Fruit fly (Drosophila melanogaster) whole organism, embryonic: ENCODE results near the gene CG14013.

Source experiments
- C15 ChIP-seq: fragments of 200-800 bp; sonication (Bioruptor generic); IDR thresholded peaks from 3 replicates; pipeline ENCODE4 v1.3.6; 2022; ENCODE audit warnings: missing biosample characterization, missing genetic modification characterization
- CG10267 ChIP-seq: fragments of 200-800 bp; sonication (Bioruptor generic); optimal IDR thresholded peaks from 2 replicates; lab custom pipeline; 2018; ENCODE audit warnings: missing biosample characterization, mild to moderate bottlenecking, missing genetic modification characterization, moderate library complexity
- CG12219 ChIP-seq: fragments of 200-800 bp; sonication (Bioruptor generic); optimal IDR thresholded peaks from 3 replicates; lab custom pipeline; 2018; ENCODE audit warnings: missing biosample characterization, mild to moderate bottlenecking, missing genetic modification characterization
- CG13123 ChIP-seq: fragments of 200-800 bp; sonication (Bioruptor generic); optimal IDR thresholded peaks from 2 replicates; lab custom pipeline; 2016; ENCODE audit warnings: missing biosample characterization, missing genetic modification characterization
- CG13287 ChIP-seq: fragments of 200-800 bp; sonication (Bioruptor generic); IDR thresholded peaks from 2 replicates; pipeline ENCODE4 v1.3.6; 2022; ENCODE audit warnings: missing biosample characterization, missing genetic modification characterization; ENCODE audit not compliant: partially characterized antibody
- CG14860 ChIP-seq: fragments of 200-800 bp; sonication (Bioruptor generic); IDR thresholded peaks from 3 replicates; pipeline ENCODE4 v1.3.6; 2022; ENCODE audit warnings: missing biosample characterization, missing genetic modification characterization; ENCODE audit not compliant: partially characterized antibody
- CG15479 ChIP-seq: fragments of 200-800 bp; sonication (Bioruptor generic); optimal IDR thresholded peaks from 3 replicates; lab custom pipeline; 2019; ENCODE audit warnings: missing biosample characterization, mild to moderate bottlenecking, missing genetic modification characterization, moderate library complexity
- CG16815 ChIP-seq: fragments of 200-800 bp; sonication (Bioruptor generic); optimal IDR thresholded peaks from 3 replicates; lab custom pipeline; 2017; ENCODE audit warnings: missing biosample characterization, mild to moderate bottlenecking, missing genetic modification characterization
- CG18764 ChIP-seq: fragments of 200-800 bp; sonication (Bioruptor generic); optimal IDR thresholded peaks from 3 replicates; lab custom pipeline; 2016; ENCODE audit warnings: missing biosample characterization, missing genetic modification characterization
- CG2678 ChIP-seq: fragments of 200-800 bp; sonication (Bioruptor generic); optimal IDR thresholded peaks from 3 replicates; lab custom pipeline; 2019; ENCODE audit warnings: missing biosample characterization, mild to moderate bottlenecking, missing genetic modification characterization, moderate library complexity
- CG30020 ChIP-seq: fragments of 200-800 bp; optimal IDR thresholded peaks from 2 replicates; lab custom pipeline; 2019; ENCODE audit warnings: missing biosample characterization, mild to moderate bottlenecking, missing genetic modification characterization, moderate library complexity
- CG31441 ChIP-seq: fragments of 200-800 bp; sonication (Bioruptor generic); IDR thresholded peaks from 2 replicates; pipeline ENCODE4 v1.3.6; 2022; ENCODE audit warnings: missing biosample characterization, missing genetic modification characterization
- CG3407 ChIP-seq: fragments of 200-800 bp; sonication (Bioruptor generic); optimal IDR thresholded peaks from 2 replicates; lab custom pipeline; 2018; ENCODE audit warnings: missing biosample characterization, mild to moderate bottlenecking, missing genetic modification characterization
- CG34224 ChIP-seq: fragments of 200-800 bp; sonication (Bioruptor generic); IDR thresholded peaks from 3 replicates; pipeline ENCODE4 v1.3.6; 2022; ENCODE audit warnings: missing biosample characterization, missing genetic modification characterization; ENCODE audit not compliant: partially characterized antibody
- CG4360 ChIP-seq: fragments of 200-800 bp; sonication (Bioruptor generic); IDR thresholded peaks from 2 replicates; pipeline ENCODE4 v1.3.6; 2022; ENCODE audit warnings: missing biosample characterization, missing genetic modification characterization
- CG6689 ChIP-seq: fragments of 200-800 bp; sonication (Bioruptor generic); IDR thresholded peaks from 2 replicates; pipeline ENCODE4 v1.3.6; 2022; ENCODE audit warnings: missing biosample characterization, missing genetic modification characterization
- CG6813 ChIP-seq: fragments of 200-800 bp; sonication (Bioruptor generic); optimal IDR thresholded peaks from 2 replicates; lab custom pipeline; 2017; ENCODE audit warnings: missing biosample characterization, missing genetic modification characterization, mild to moderate bottlenecking, moderate library complexity, missing genetic modification reagents
- CG7271 ChIP-seq: fragments of 200-800 bp; sonication (Bioruptor generic); optimal IDR thresholded peaks from 2 replicates; lab custom pipeline; 2018; ENCODE audit warnings: missing biosample characterization, mild to moderate bottlenecking, missing genetic modification characterization, moderate library complexity
- CG8924 ChIP-seq: fragments of 200-800 bp; optimal IDR thresholded peaks from 3 replicates; lab custom pipeline; 2019; ENCODE audit warnings: missing biosample characterization, mild to moderate bottlenecking, missing genetic modification characterization, moderate library complexity
- CHES-1-like ChIP-seq: fragments of 200-800 bp; sonication (Bioruptor generic); optimal IDR thresholded peaks from 2 replicates; lab custom pipeline; 2016; ENCODE audit warnings: missing biosample characterization, missing genetic modification characterization
- CTCF ChIP-seq: fragments of 200-800 bp; sonication (Bioruptor generic); optimal IDR thresholded peaks from 2 replicates; lab custom pipeline; 2017; ENCODE audit warnings: missing biosample characterization, mild to moderate bottlenecking, missing genetic modification characterization, moderate library complexity
- Dip3 ChIP-seq: fragments of 200-800 bp; sonication (Bioruptor generic); optimal IDR thresholded peaks from 3 replicates; lab custom pipeline; 2016; ENCODE audit warnings: missing biosample characterization, missing genetic modification characterization
- Doc2 ChIP-seq: fragments of 200-800 bp; sonication (Bioruptor generic); IDR thresholded peaks from 2 replicates; pipeline ENCODE4 v1.3.6; 2022; ENCODE audit warnings: missing biosample characterization, missing genetic modification characterization
- Doc3 ChIP-seq: fragments of 200-800 bp; sonication (Bioruptor generic); IDR thresholded peaks from 3 replicates; pipeline ENCODE4 v1.3.6; 2022; ENCODE audit warnings: missing biosample characterization, missing genetic modification characterization; ENCODE audit not compliant: partially characterized antibody
- Fer1 ChIP-seq: fragments of 200-800 bp; sonication (Bioruptor generic); optimal IDR thresholded peaks from 2 replicates; lab custom pipeline; 2017; ENCODE audit warnings: missing biosample characterization, mild to moderate bottlenecking, missing genetic modification characterization
- Hr3 ChIP-seq: fragments of 200-800 bp; sonication (Bioruptor generic); optimal IDR thresholded peaks from 3 replicates; lab custom pipeline; 2016; ENCODE audit warnings: missing biosample characterization, missing genetic modification characterization
- Hr78 ChIP-seq, 2 experiments: fragments of 200-800 bp in 1 of 2; fragments of >200 bp in 1 of 2; sonication (Bioruptor generic) in 1 of 2; optimal IDR thresholded peaks; 2 replicates each; lab custom pipeline; 2017 to 2019; ENCODE audit warnings: missing biosample characterization in 2 of 2, missing genetic modification characterization in 2 of 2, mild to moderate bottlenecking in 1 of 2, moderate library complexity in 1 of 2
- Hsf ChIP-seq: fragments of 200-800 bp; sonication (Bioruptor generic); optimal IDR thresholded peaks from 3 replicates; lab custom pipeline; 2016; ENCODE audit warnings: missing biosample characterization, missing genetic modification characterization
- Myb ChIP-seq: fragments of 200-800 bp; sonication (Bioruptor generic); optimal IDR thresholded peaks from 2 replicates; lab custom pipeline; 2016; ENCODE audit warnings: missing biosample characterization, missing genetic modification characterization
- Nf-YB ChIP-seq: fragments of 200-800 bp; sonication (Bioruptor generic); optimal IDR thresholded peaks from 3 replicates; lab custom pipeline; 2019; ENCODE audit warnings: missing biosample characterization, mild to moderate bottlenecking, missing genetic modification characterization, moderate library complexity
- Scr ChIP-seq: fragments of 200-800 bp; sonication (Bioruptor generic); IDR thresholded peaks from 2 replicates; pipeline ENCODE4 v1.3.6; 2022; ENCODE audit warnings: missing biosample characterization, missing genetic modification characterization; ENCODE audit not compliant: partially characterized antibody
- Side ChIP-seq: fragments of 200-800 bp; sonication (Bioruptor generic); optimal IDR thresholded peaks from 2 replicates; lab custom pipeline; 2016; ENCODE audit warnings: missing biosample characterization, missing genetic modification characterization
- Usf ChIP-seq: fragments of 200-800 bp; sonication (Bioruptor generic); optimal IDR thresholded peaks from 2 replicates; lab custom pipeline; 2017; ENCODE audit warnings: missing genotype, missing biosample characterization, missing genetic modification characterization
- cad ChIP-seq: fragments of >200 bp; optimal IDR thresholded peaks from 2 replicates; lab custom pipeline; 2017; ENCODE audit warnings: missing biosample characterization, missing genetic modification characterization
- cato ChIP-seq: fragments of 200-800 bp; sonication (Bioruptor generic); optimal IDR thresholded peaks from 2 replicates; lab custom pipeline; 2016; ENCODE audit warnings: missing biosample characterization, missing genetic modification characterization, borderline replicate concordance
- crc ChIP-seq: fragments of 200-800 bp; sonication (Bioruptor generic); optimal IDR thresholded peaks from 2 replicates; lab custom pipeline; 2016; ENCODE audit warnings: missing biosample characterization, missing genetic modification characterization
- da ChIP-seq: fragments of 200-800 bp; sonication (Bioruptor generic); optimal IDR thresholded peaks from 2 replicates; lab custom pipeline; 2016; ENCODE audit warnings: missing biosample characterization, missing genetic modification characterization
- ems ChIP-seq: fragments of 200-800 bp; sonication (Bioruptor generic); optimal IDR thresholded peaks from 3 replicates; lab custom pipeline; 2016; ENCODE audit warnings: missing biosample characterization, missing genetic modification characterization
- ewg ChIP-seq: fragments of 200-800 bp; sonication (Bioruptor generic); optimal IDR thresholded peaks from 3 replicates; lab custom pipeline; 2017; ENCODE audit warnings: mild to moderate bottlenecking, missing biosample characterization, missing genetic modification reagents, missing genetic modification characterization
- inv ChIP-seq: fragments of 200-800 bp; sonication (Bioruptor generic); IDR thresholded peaks from 2 replicates; pipeline ENCODE4 v1.3.6; 2022; ENCODE audit warnings: missing biosample characterization, missing genetic modification characterization; ENCODE audit not compliant: partially characterized antibody
- klu ChIP-seq: fragments of 200-800 bp; sonication (Bioruptor generic); IDR thresholded peaks from 2 replicates; pipeline ENCODE4 v1.3.6; 2022; ENCODE audit warnings: missing biosample characterization, missing genetic modification characterization
- repo ChIP-seq: fragments of 200-800 bp; sonication (Bioruptor generic); optimal IDR thresholded peaks from 2 replicates; lab custom pipeline; 2016; ENCODE audit warnings: missing biosample characterization, missing genetic modification characterization
- rib ChIP-seq: fragments of 200-800 bp; sonication (Bioruptor generic); IDR thresholded peaks from 2 replicates; pipeline ENCODE4 v1.3.6; 2022; ENCODE audit warnings: missing biosample characterization, missing genetic modification characterization
- scrt ChIP-seq: fragments of 200-800 bp; sonication (Bioruptor generic); optimal IDR thresholded peaks from 2 replicates; lab custom pipeline; 2018; ENCODE audit warnings: missing biosample characterization, mild to moderate bottlenecking, missing genetic modification characterization, moderate library complexity
- sug ChIP-seq: fragments of 200-800 bp; optimal IDR thresholded peaks from 2 replicates; lab custom pipeline; 2019; ENCODE audit warnings: missing biosample characterization, mild to moderate bottlenecking, missing genetic modification characterization, moderate library complexity
- tll ChIP-seq, 2 experiments: fragments of 200-800 bp in 1 of 2; fragments of >200 bp in 1 of 2; sonication (Bioruptor generic) in 1 of 2; optimal IDR thresholded peaks; 2 replicates each; lab custom pipeline; 2017 to 2019; ENCODE audit warnings: missing biosample characterization in 2 of 2, missing genetic modification characterization in 2 of 2, mild to moderate bottlenecking in 1 of 2, moderate library complexity in 1 of 2
- trem ChIP-seq: fragments of 200-800 bp; optimal IDR thresholded peaks from 3 replicates; lab custom pipeline; 2019; ENCODE audit warnings: missing biosample characterization, mild to moderate bottlenecking, missing genetic modification characterization, moderate library complexity
- ttk ChIP-seq: fragments of 200-800 bp; sonication (Bioruptor generic); IDR thresholded peaks from 2 replicates; pipeline ENCODE4 v2.1.2; 2022; ENCODE audit warnings: missing biosample characterization, missing genetic modification characterization
- vvl ChIP-seq: fragments of 200-800 bp; sonication (Bioruptor generic); IDR thresholded peaks from 2 replicates; pipeline ENCODE4 v1.3.6; 2022; ENCODE audit warnings: missing biosample characterization, missing genetic modification characterization

Gene CG14013

DNA sequence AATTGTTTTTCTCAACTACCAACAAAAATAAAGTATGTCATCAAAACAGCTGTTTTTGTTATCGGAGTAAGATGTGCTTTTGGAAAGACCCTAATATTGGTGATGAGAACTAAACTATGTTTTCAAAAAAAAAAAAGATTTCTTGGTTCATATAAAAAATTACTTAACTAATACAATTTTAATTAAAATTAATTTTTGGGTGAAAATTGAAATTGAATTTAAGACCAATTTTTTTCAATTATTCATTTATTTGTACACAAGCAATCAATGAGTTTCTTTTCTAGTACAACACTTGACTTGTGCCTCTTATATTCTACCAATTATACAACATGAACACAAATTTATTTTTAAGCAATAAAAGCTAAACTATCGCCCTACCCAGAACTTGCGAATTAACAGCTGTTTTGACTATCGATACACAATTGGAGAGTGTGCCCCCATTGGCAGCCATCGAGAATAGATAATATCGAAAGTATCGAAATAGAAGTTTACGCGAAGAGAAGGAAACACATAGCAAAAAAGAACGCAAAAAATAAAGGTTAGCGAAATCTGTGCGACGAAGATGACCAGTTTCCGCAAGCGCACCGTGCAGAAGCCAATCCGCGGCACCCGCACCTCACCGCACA lies 29.7 kb downstream of the CG14013 start, which contains the start of the genes Vps52 and Elp4 (continued):
- no peak for TF ChIP-seq CG2678 (tag; lab: Kevin White, UChicago)
- TF ChIP-seq ttk, result peak; percentile 58
- peak; percentile 82 for TF ChIP-seq CG30020
- no peak for TF ChIP-seq CG6813
- TF ChIP-seq Doc2 (GFP tag; lab: Robert Waterston, UW), result no peak
- TF ChIP-seq klu (GFP tag; lab: Robert Waterston, UW), result peak; percentile 58; the same call in 1 of the 2 replicates
- no peak for TF ChIP-seq CG3407 (GFP tag; lab: Kevin White, UChicago)
- peak; percentile 61; the same call in 2 of the 3 replicates for TF ChIP-seq Doc3 (GFP tag; lab: Robert Waterston, UW)
- TF ChIP-seq CG7271 (tag; lab: Kevin White, UChicago), result peak; percentile 28
- TF ChIP-seq CG12219 (GFP tag; lab: Kevin White, UChicago), result peak; percentile 30
- TF ChIP-seq trem (tag; lab: Kevin White, UChicago), result peak; percentile 61
- no peak for TF ChIP-seq scrt (GFP tag; lab: Kevin White, UChicago)
- TF ChIP-seq cato (GFP tag; lab: Kevin White, UChicago), result peak; percentile 51
- peak; percentile 85 for TF ChIP-seq Hr3 (GFP tag; lab: Kevin White, UChicago)
- TF ChIP-seq CG14860 (GFP tag; lab: Robert Waterston, UW), result peak; percentile 72; the same call in 2 of the 3 replicates
- TF ChIP-seq Hr78 (GFP tag; optimal IDR thresholded peaks at IDR 0.05; lab: Kevin White, UChicago), result peak in 1 of 2 experiments; percentile 20
- no peak; the same call in 1 of the 2 replicates for TF ChIP-seq CG31441 (GFP tag; lab: Robert Waterston, UW)
- TF ChIP-seq Usf, result peak; percentile 44
- TF ChIP-seq inv (GFP tag; lab: Robert Waterston, UW), result peak; percentile 64
- peak; percentile 67 for TF ChIP-seq CG18764 (GFP tag; lab: Kevin White, UChicago)
- TF ChIP-seq Scr (GFP tag; lab: Robert Waterston, UW), result peak; percentile 77
- TF ChIP-seq Dip3, result peak; percentile 47
- peak; percentile 74 for TF ChIP-seq Fer1
- TF ChIP-seq repo (GFP tag; lab: Kevin White, UChicago), result no peak
- TF ChIP-seq Side, result peak; percentile 14
- TF ChIP-seq CHES-1-like (GFP tag; lab: Kevin White, UChicago), result peak; percentile 44
- peak; percentile 70 for TF ChIP-seq vvl (GFP tag; lab: Robert Waterston, UW)
- TF ChIP-seq da (GFP tag; lab: Kevin White, UChicago), result no peak
- TF ChIP-seq crc (GFP tag; lab: Kevin White, UChicago), result peak; percentile 35
- peak; percentile 12 for TF ChIP-seq Myb (GFP tag; lab: Kevin White, UChicago)
- TF ChIP-seq tll (GFP tag; optimal IDR thresholded peaks at IDR 0.05; lab: Kevin White, UChicago), result no peak
- peak; percentile 75 for TF ChIP-seq CG10267 (tag; lab: Kevin White, UChicago)
- peak; percentile 81 for TF ChIP-seq CG6689 (GFP tag; lab: Robert Waterston, UW)
- TF ChIP-seq Nf-YB, result peak; percentile 60
- peak; percentile 72 for TF ChIP-seq CG13287
- no peak for TF ChIP-seq CG15479 (GFP tag; lab: Kevin White, UChicago)
- no peak for TF ChIP-seq C15 (GFP tag; lab: Robert Waterston, UW)
- no peak for TF ChIP-seq cad (GFP tag; lab: Kevin White, UChicago)
- peak; percentile 68 for TF ChIP-seq CG34224 (GFP tag; lab: Robert Waterston, UW)
- peak; percentile 53 for TF ChIP-seq CG13123 (GFP tag; lab: Kevin White, UChicago)
- no peak for TF ChIP-seq CTCF
- TF ChIP-seq CG16815 (GFP tag; lab: Kevin White, UChicago), result peak; percentile 60
- TF ChIP-seq sug, result peak; percentile 85
- no peak for TF ChIP-seq CG4360 (GFP tag; lab: Robert Waterston, UW)
- peak; percentile 73 for TF ChIP-seq Hsf (GFP tag; lab: Kevin White, UChicago)
- peak; percentile 78 for TF ChIP-seq CG8924 (tag; lab: Kevin White, UChicago)
- TF ChIP-seq ewg (GFP tag; lab: Kevin White, UChicago), result peak; percentile 32
- TF ChIP-seq ems, result peak; percentile 16
- peak; percentile 68; the same call in 1 of the 2 replicates for TF ChIP-seq rib (GFP tag; lab: Robert Waterston, UW)
